Worm (Caenorhabditis elegans) whole organism, L4/young adult: ENCODE data around the gene srz-97.

ENCODE experiments used
- W03F9.2 ChIP-seq: fragments of 150-350 bp; optimal IDR thresholded peaks from 2 replicates; lab custom pipeline; 2014; ENCODE audit warnings: missing biosample characterization, missing genetic modification characterization
- dao-5 ChIP-seq: sonication (generic microtip); optimal IDR thresholded peaks from 2 replicates; lab custom pipeline; 2016; ENCODE audit warnings: missing genotype, missing genetic modification characterization, moderate library complexity, missing compliant biosample characterization
- him-1 ChIP-seq: sonication (generic microtip); optimal IDR thresholded peaks from 2 replicates; lab custom pipeline; 2016; ENCODE audit warnings: missing genotype, missing genetic modification reagents, missing genetic modification characterization, missing compliant biosample characterization

DNA sequence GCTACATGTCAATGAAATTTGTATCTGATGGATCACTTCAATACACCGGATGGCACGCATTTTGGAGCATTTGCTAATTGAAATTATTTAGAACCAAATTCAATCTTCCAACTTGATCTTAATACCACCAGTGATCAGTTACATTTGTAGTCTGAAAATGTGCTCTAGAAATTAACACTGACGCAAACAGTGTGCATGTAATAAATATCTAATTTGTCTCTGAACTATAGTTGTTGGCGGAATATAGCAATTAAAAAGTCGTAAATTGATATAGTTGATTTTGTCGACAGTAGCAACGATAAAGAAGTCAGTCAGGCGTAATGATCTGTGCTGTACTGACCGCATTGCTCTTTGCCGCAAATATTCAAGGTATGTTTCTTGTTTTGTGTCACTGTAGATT is 4.2 kb upstream of the srz-97 start, which contains the start of gene clec-227:
- TF ChIP-seq W03F9.2 (no peak), him-1 (tag; lab: Kevin White, UChicago) (no peak), dao-5 (no peak)
